Worm (Caenorhabditis elegans): ENCODE data around the gene Y36E3A.2.

ce11 chrV:15401856-15402314 is 24.0 kb upstream of the Y36E3A.2 start, which contains the start of gene fbxa-135:
- no peak for TF ChIP-seq unc-62 (GFP tag; optimal IDR thresholded peaks at IDR 0.05)
- TF ChIP-seq zag-1 (tag; optimal IDR thresholded peaks at IDR 0.05) = no peak
- TF ChIP-seq ceh-82 (tag; optimal IDR thresholded peaks at IDR 0.05) = no peak

All from whole organism, L2 larva.